Fruit fly (Drosophila melanogaster): ENCODE measurements around the gene TAF1B.

TAF1B gene

dm6 chr3R:10153957-10154685, 10.1 kb upstream of the TAF1B start (continued):
- TF ChIP-seq chn (GFP tag; optimal IDR thresholded peaks at IDR 0.05) (peak; percentile 17), CG11398 (GFP tag; optimal IDR thresholded peaks at IDR 0.05) (no peak), CG1602 (GFP tag; optimal IDR thresholded peaks at IDR 0.05) (no peak), CG11247 (GFP tag; IDR thresholded peaks at IDR 0.05) (no peak), CG15601 (tag; optimal IDR thresholded peaks at IDR 0.05) (no peak), Hr3 (GFP tag; optimal IDR thresholded peaks at IDR 0.05) (no peak), CG16815 (GFP tag; optimal IDR thresholded peaks at IDR 0.05) (no peak), CG32772 (GFP tag; IDR thresholded peaks at IDR 0.05) (0 out of 2 replicates have a peak, but pooled peaks have one; percentile 8), NfI (GFP tag; optimal IDR thresholded peaks at IDR 0.05) (no peak), H2.0 (GFP tag; IDR thresholded peaks at IDR 0.05) (peak; percentile 58), Awh (GFP tag; IDR thresholded peaks at IDR 0.05) (0 out of 2 replicates have a peak, but pooled peaks have one; percentile 24), Tbp (GFP tag; optimal IDR thresholded peaks at IDR 0.05) (no peak), lab (GFP tag; optimal IDR thresholded peaks at IDR 0.05) (no peak), CG9727 (GFP tag; optimal IDR thresholded peaks at IDR 0.05) (no peak), CG14014 (GFP tag; IDR thresholded peaks at IDR 0.05) (peak; percentile 49; the same call in 1 of the 2 replicates), Abd-B (GFP tag; optimal IDR thresholded peaks at IDR 0.05) (peak; percentile 18), kay (GFP tag; optimal IDR thresholded peaks at IDR 0.05) (no peak), inv (GFP tag; IDR thresholded peaks at IDR 0.05; ENCODE audit: partially characterized antibody) (no peak), lilli (GFP tag; optimal IDR thresholded peaks at IDR 0.05) (peak; percentile 15), Vsx1 (GFP tag; optimal IDR thresholded peaks at IDR 0.05) (no peak), CG8089 (GFP tag; optimal IDR thresholded peaks at IDR 0.05) (peak; percentile 16), CG11504 (tag; optimal IDR thresholded peaks at IDR 0.05) (no peak), Hmr (GFP tag; optimal IDR thresholded peaks at IDR 0.05) (no peak), Nf-YC (tag; optimal IDR thresholded peaks at IDR 0.05) (no peak), CG12744 (GFP tag; optimal IDR thresholded peaks at IDR 0.05) (no peak), CG17186 (GFP tag; optimal IDR thresholded peaks at IDR 0.05) (no peak), wdn (GFP tag; IDR thresholded peaks at IDR 0.05) (no peak), zfh1 (GFP tag; IDR thresholded peaks at IDR 0.05) (no peak), CoRest (tag; optimal IDR thresholded peaks at IDR 0.05) (peak; percentile 28), Sin3A (optimal IDR thresholded peaks at IDR 0.05) (no peak), Camta (GFP tag; optimal IDR thresholded peaks at IDR 0.05) (peak; percentile 5), CG3838 (GFP tag; optimal IDR thresholded peaks at IDR 0.05) (no peak), CG17328 (GFP tag; IDR thresholded peaks at IDR 0.05) (peak; percentile 65), Lhr (GFP tag; optimal IDR thresholded peaks at IDR 0.05) (no peak), CG18011 (GFP tag; optimal IDR thresholded peaks at IDR 0.05) (no peak), H15 (GFP tag; IDR thresholded peaks at IDR 0.05) (0 out of 3 replicates have a peak, but pooled peaks have one; percentile 57), Xrp1 (GFP tag; IDR thresholded peaks at IDR 0.05) (peak; percentile 59), CG5953 (GFP tag; IDR thresholded peaks at IDR 0.05) (peak; percentile 49; the same call in 1 of the 2 replicates), Fer1 (GFP tag; optimal IDR thresholded peaks at IDR 0.05) (peak; percentile 33), Scr (GFP tag; IDR thresholded peaks at IDR 0.05; ENCODE audit: partially characterized antibody) (no peak), CG6689 (GFP tag; IDR thresholded peaks at IDR 0.05) (peak; percentile 48), slou (GFP tag; optimal IDR thresholded peaks at IDR 0.05) (no peak), gcm2 (GFP tag; optimal IDR thresholded peaks at IDR 0.05) (no peak), tio (GFP tag; optimal IDR thresholded peaks at IDR 0.05) (peak; percentile 3), CG9817 (tag; optimal IDR thresholded peaks at IDR 0.05) (no peak), ATbp (GFP tag; optimal IDR thresholded peaks at IDR 0.05) (no peak), CG13287 (GFP tag; IDR thresholded peaks at IDR 0.05; ENCODE audit: partially characterized antibody) (no peak), CG6654 (GFP tag; optimal IDR thresholded peaks at IDR 0.05) (no peak), sug (tag; optimal IDR thresholded peaks at IDR 0.05) (no peak), CG8281 (tag; optimal IDR thresholded peaks at IDR 0.05) (no peak)
